Worm (Caenorhabditis elegans) whole organism, L2 larva: ENCODE results near the gene Y116A8B.4.
A peak's percentile ranks its signal among the peaks of the same experiment; 100 is the strongest.

ENCODE experiments used
- C34F6.9 ChIP-seq: fragments of 150-350 bp; optimal IDR thresholded peaks from 2 replicates; lab custom pipeline; 2014; ENCODE audit warnings: missing biosample characterization, missing genetic modification characterization
- F13H6.1 ChIP-seq: sonication (generic microtip); optimal IDR thresholded peaks from 2 replicates; lab custom pipeline; 2016; ENCODE audit warnings: missing genetic modification characterization, missing compliant biosample characterization
- R02D3.7 ChIP-seq: fragments of 150-350 bp; optimal IDR thresholded peaks from 2 replicates; lab custom pipeline; 2014; ENCODE audit warnings: missing biosample characterization, missing genetic modification characterization
- Y55F3AM.14 ChIP-seq: fragments of 200-800 bp; sonication (Bioruptor generic); optimal IDR thresholded peaks from 2 replicates; lab custom pipeline; 2018; ENCODE audit warnings: mild to moderate bottlenecking, missing genetic modification characterization, missing compliant biosample characterization
- ZK546.5 ChIP-seq: sonication (generic microtip); optimal IDR thresholded peaks from 2 replicates; lab custom pipeline; 2017; ENCODE audit warnings: missing biosample characterization, missing genetic modification characterization
- alr-1 ChIP-seq: fragments of 150-350 bp; optimal IDR thresholded peaks from 2 replicates; lab custom pipeline; 2014; ENCODE audit warnings: missing biosample characterization, missing genetic modification characterization
- aly-2 ChIP-seq: fragments of 150-350 bp; optimal IDR thresholded peaks from 2 replicates; lab custom pipeline; 2014; ENCODE audit warnings: missing biosample characterization, missing genetic modification characterization
- ama-1 ChIP-seq: fragments of 150-350 bp; optimal IDR thresholded peaks from 2 replicates; lab custom pipeline; 2018; ENCODE audit warnings: inconsistent platforms
- blmp-1 ChIP-seq: sonication (generic microtip); optimal IDR thresholded peaks from 2 replicates; lab custom pipeline; 2017; ENCODE audit warnings: missing genetic modification characterization, mild to moderate bottlenecking, missing compliant biosample characterization, antibody characterized with exemption, moderate library complexity; ENCODE audit not compliant: insufficient read depth
- ceh-16 ChIP-seq: fragments of 150-350 bp; optimal IDR thresholded peaks from 2 replicates; lab custom pipeline; 2014; ENCODE audit warnings: missing biosample characterization, missing genetic modification characterization
- crh-2 ChIP-seq: sonication (generic microtip); optimal IDR thresholded peaks from 2 replicates; lab custom pipeline; 2017; ENCODE audit warnings: missing biosample characterization, missing genetic modification characterization
- dmd-4 ChIP-seq: sonication (generic microtip); optimal IDR thresholded peaks from 2 replicates; lab custom pipeline; 2017; ENCODE audit warnings: missing biosample characterization, missing genetic modification characterization
- egl-27 ChIP-seq: sonication (generic microtip); optimal IDR thresholded peaks from 3 replicates; lab custom pipeline; 2017; ENCODE audit warnings: missing biosample characterization, missing genetic modification reagents, missing genetic modification characterization
- elt-1 ChIP-seq: fragments of 150-350 bp; optimal IDR thresholded peaks from 2 replicates; lab custom pipeline; 2014; ENCODE audit warnings: missing biosample characterization, missing genetic modification characterization
- fos-1 ChIP-seq: fragments of 150-350 bp; optimal IDR thresholded peaks from 2 replicates; lab custom pipeline; 2014; ENCODE audit warnings: missing biosample characterization, missing genetic modification characterization
- gmeb-1 ChIP-seq: fragments of 150-350 bp; optimal IDR thresholded peaks from 2 replicates; lab custom pipeline; 2014; ENCODE audit warnings: missing biosample characterization, missing genetic modification characterization
- lin-11 ChIP-seq: fragments of 150-350 bp; sonication (generic microtip); optimal IDR thresholded peaks from 2 replicates; lab custom pipeline; 2014; ENCODE audit warnings: missing biosample characterization, missing genetic modification characterization, inconsistent platforms, mixed read lengths
- lin-13 ChIP-seq: fragments of 150-350 bp; optimal IDR thresholded peaks from 2 replicates; lab custom pipeline; 2014; ENCODE audit warnings: missing biosample characterization, missing genetic modification reagents, missing genetic modification characterization
- lin-39 ChIP-seq: fragments of 150-350 bp; optimal IDR thresholded peaks from 2 replicates; lab custom pipeline; 2014; ENCODE audit warnings: missing biosample characterization, missing genetic modification reagents, missing genetic modification characterization
- lsy-2 ChIP-seq, 2 experiments: fragments of 150-350 bp in 1 of 2; sonication (generic microtip) in 1 of 2; optimal IDR thresholded peaks; 2 replicates each; lab custom pipeline; 2014 to 2017; ENCODE audit warnings: missing biosample characterization in 2 of 2, missing genetic modification characterization in 2 of 2
- mab-5 ChIP-seq: fragments of 150-350 bp; optimal IDR thresholded peaks from 2 replicates; lab custom pipeline; 2014; ENCODE audit warnings: missing biosample characterization, missing genetic modification characterization
- mbf-1 ChIP-seq: sonication (generic microtip); optimal IDR thresholded peaks from 2 replicates; lab custom pipeline; 2017; ENCODE audit warnings: missing biosample characterization, missing genetic modification characterization
- mdl-1 ChIP-seq, 2 experiments: fragments of 150-350 bp in 1 of 2; sonication (generic microtip) in 1 of 2; optimal IDR thresholded peaks; 2 replicates each; lab custom pipeline; 2017; ENCODE audit warnings: missing biosample characterization in 2 of 2, missing genetic modification characterization in 2 of 2
- nhr-10 ChIP-seq: sonication (generic microtip); optimal IDR thresholded peaks from 2 replicates; lab custom pipeline; 2017; ENCODE audit warnings: missing biosample characterization, missing genetic modification characterization
- nhr-11 ChIP-seq: fragments of 150-350 bp; optimal IDR thresholded peaks from 2 replicates; lab custom pipeline; 2014; ENCODE audit warnings: missing biosample characterization, missing genetic modification characterization
- nhr-12 ChIP-seq: fragments of 150-350 bp; optimal IDR thresholded peaks from 2 replicates; lab custom pipeline; 2014; ENCODE audit warnings: missing biosample characterization, missing genetic modification characterization
- nhr-129 ChIP-seq: fragments of 150-350 bp; optimal IDR thresholded peaks from 2 replicates; lab custom pipeline; 2014; ENCODE audit warnings: missing biosample characterization, missing genetic modification characterization
- nhr-21 ChIP-seq: fragments of 150-350 bp; optimal IDR thresholded peaks from 2 replicates; lab custom pipeline; 2014; ENCODE audit warnings: missing biosample characterization, missing genetic modification characterization
- nhr-23 ChIP-seq: fragments of 150-350 bp; optimal IDR thresholded peaks from 2 replicates; lab custom pipeline; 2014; ENCODE audit warnings: missing biosample characterization, missing genetic modification reagents, missing genetic modification characterization
- nhr-237 ChIP-seq: fragments of 150-350 bp; optimal IDR thresholded peaks from 2 replicates; lab custom pipeline; 2014; ENCODE audit warnings: missing biosample characterization, missing genetic modification characterization
- nhr-25 ChIP-seq: fragments of 150-350 bp; sonication (generic microtip); optimal IDR thresholded peaks from 3 replicates; lab custom pipeline; 2014; ENCODE audit warnings: missing biosample characterization, missing genetic modification characterization
- nhr-6 ChIP-seq: fragments of 150-350 bp; optimal IDR thresholded peaks from 2 replicates; lab custom pipeline; 2014; ENCODE audit warnings: missing biosample characterization, missing genetic modification characterization
- nhr-77 ChIP-seq: fragments of 150-350 bp; optimal IDR thresholded peaks from 2 replicates; lab custom pipeline; 2014; ENCODE audit warnings: missing biosample characterization, missing genetic modification characterization
- sem-4 ChIP-seq: fragments of 150-350 bp; optimal IDR thresholded peaks from 2 replicates; lab custom pipeline; 2014; ENCODE audit warnings: missing biosample characterization, missing genetic modification reagents, missing genetic modification characterization
- skn-1 ChIP-seq: sonication (generic microtip); optimal IDR thresholded peaks from 2 replicates; lab custom pipeline; 2017; ENCODE audit warnings: missing biosample characterization, missing genetic modification characterization
- sma-3 ChIP-seq: sonication (generic microtip); optimal IDR thresholded peaks from 2 replicates; lab custom pipeline; 2016; ENCODE audit warnings: missing genetic modification reagents, missing genetic modification characterization, missing compliant biosample characterization
- sma-9 ChIP-seq, 2 experiments: fragments of 150-350 bp in 1 of 2; sonication (generic microtip) in 1 of 2; optimal IDR thresholded peaks; 2 replicates each; lab custom pipeline; 2014 to 2016; ENCODE audit warnings: missing genetic modification characterization in 2 of 2, mild to moderate bottlenecking in 1 of 2, missing biosample characterization in 1 of 2, missing compliant biosample characterization in 1 of 2, missing genetic modification reagents in 1 of 2, moderate library complexity in 1 of 2
- snpc-4 ChIP-seq: fragments of 150-350 bp; optimal IDR thresholded peaks from 2 replicates; lab custom pipeline; 2014; ENCODE audit warnings: missing biosample characterization, missing genetic modification characterization
- unc-39 ChIP-seq: fragments of 150-350 bp; optimal IDR thresholded peaks from 2 replicates; lab custom pipeline; 2014; ENCODE audit warnings: missing biosample characterization, missing genetic modification characterization
- unc-55 ChIP-seq: fragments of 150-350 bp; sonication (generic microtip); optimal IDR thresholded peaks from 3 replicates; lab custom pipeline; 2014; ENCODE audit warnings: missing biosample characterization, missing genetic modification reagents, missing genetic modification characterization
- unc-62 ChIP-seq: fragments of 150-350 bp; optimal IDR thresholded peaks from 2 replicates; lab custom pipeline; 2014; ENCODE audit warnings: missing biosample characterization, missing genetic modification reagents, missing genetic modification characterization
- zag-1 ChIP-seq: fragments of 150-350 bp; optimal IDR thresholded peaks from 2 replicates; lab custom pipeline; 2014; ENCODE audit warnings: missing biosample characterization, missing genetic modification characterization
- ztf-1 ChIP-seq: fragments of 200-800 bp; sonication (Bioruptor generic); conservative IDR thresholded peaks from 2 replicates; pipeline ENCODE4 v1.3.6; 2022; ENCODE audit warnings: missing genetic modification characterization, missing compliant biosample characterization
- ztf-11 ChIP-seq: sonication (generic microtip); optimal IDR thresholded peaks from 2 replicates; lab custom pipeline; 2017; ENCODE audit warnings: missing biosample characterization, missing genetic modification characterization

Gene Y116A8B.4

ce11 chrIV:17223474-17223873, at the start of gene Y116A8B.4:
Gene Y116A8B.4, plus strand, starts transcription at chrIV:17223774.
- TF ChIP-seq ceh-16 (tag; lab: Kevin White, UChicago) (no peak), ztf-1 (no peak)

- TF ChIP-seq ztf-11, result no peak
- TF ChIP-seq mbf-1 (tag; lab: Kevin White, UChicago), result no peak
- no peak for TF ChIP-seq ceh-16 (tag; lab: Kevin White, UChicago)
- peak; percentile 83 for TF ChIP-seq fos-1 (tag; lab: Kevin White, UChicago)
- no peak for TF ChIP-seq nhr-23 (tag; lab: Kevin White, UChicago)
- TF ChIP-seq skn-1 (tag; lab: Kevin White, UChicago), result no peak
- no peak for TF ChIP-seq sem-4
- no peak for TF ChIP-seq snpc-4 (tag; lab: Kevin White, UChicago)
- no peak for TF ChIP-seq lin-39 (tag; lab: Kevin White, UChicago)
- TF ChIP-seq alr-1 (tag; lab: Kevin White, UChicago), result no peak
- TF ChIP-seq nhr-129 (tag; lab: Kevin White, UChicago), result no peak
- TF ChIP-seq zag-1 (tag; lab: Kevin White, UChicago), result no peak
- peak; percentile 31 for TF ChIP-seq sma-3
- no peak for TF ChIP-seq dmd-4 (tag; lab: Kevin White, UChicago)
- no peak for TF ChIP-seq mab-5
- TF ChIP-seq F13H6.1, result peak; percentile 16
- no peak for TF ChIP-seq lin-13
- TF ChIP-seq nhr-237, result no peak
- no peak for TF ChIP-seq nhr-12
- no peak for TF ChIP-seq unc-39 (tag; lab: Kevin White, UChicago)
- TF ChIP-seq gmeb-1 (tag; lab: Kevin White, UChicago), result peak; percentile 12
- TF ChIP-seq ama-1 (lab: Kevin White, UChicago), result no peak
- TF ChIP-seq nhr-25 (tag; lab: Kevin White, UChicago), result no peak
- no peak for TF ChIP-seq lin-11 (tag; lab: Kevin White, UChicago)
- TF ChIP-seq aly-2, result no peak
- TF ChIP-seq R02D3.7 (tag; lab: Kevin White, UChicago), result no peak
- no peak for TF ChIP-seq elt-1 (tag; lab: Kevin White, UChicago)
- no peak for TF ChIP-seq nhr-6 (tag; lab: Kevin White, UChicago)
- TF ChIP-seq mdl-1 (tag; optimal IDR thresholded peaks at IDR 0.05; lab: Kevin White, UChicago), result peak in 1 of 2 experiments; percentile 30
- TF ChIP-seq nhr-11, result no peak
- no peak for TF ChIP-seq blmp-1 (tag; lab: Kevin White, UChicago)
- TF ChIP-seq Y55F3AM.14 (GFP tag; lab: Kevin White, UChicago), result no peak
- TF ChIP-seq crh-2, result peak; percentile 45
- TF ChIP-seq unc-55, result no peak
- no peak for TF ChIP-seq unc-62 (GFP tag; lab: Kevin White, UChicago)
- TF ChIP-seq ZK546.5 (tag; lab: Kevin White, UChicago), result no peak
- no peak for TF ChIP-seq C34F6.9 (tag; lab: Kevin White, UChicago)
- no peak for TF ChIP-seq nhr-21 (tag; lab: Kevin White, UChicago)
- no peak for TF ChIP-seq lsy-2 (tag; optimal IDR thresholded peaks at IDR 0.05; lab: Kevin White, UChicago)
- no peak for TF ChIP-seq nhr-77
- peak; percentile 80 for TF ChIP-seq sma-9 (GFP tag; optimal IDR thresholded peaks at IDR 0.05; lab: Kevin White, UChicago)
- TF ChIP-seq sma-9 (tag; optimal IDR thresholded peaks at IDR 0.05; lab: Kevin White, UChicago), result no peak
- TF ChIP-seq nhr-10 (tag; lab: Kevin White, UChicago), result no peak
- no peak for TF ChIP-seq egl-27 (tag; lab: Kevin White, UChicago)
Observed at ce11 chrIV:17174087-17174486, 49.5 kb upstream of the Y116A8B.4 start.

ce11 chrIV:17174980-17175379, 48.6 kb upstream of the Y116A8B.4 start:
- TF ChIP-seq ZK546.5 (tag; lab: Kevin White, UChicago), result no peak
- no peak for TF ChIP-seq skn-1 (tag; lab: Kevin White, UChicago)
- TF ChIP-seq unc-62 (GFP tag; lab: Kevin White, UChicago), result no peak
